Worm (Caenorhabditis elegans): ENCODE measurements around the gene grl-30.
"Not testable (repeated sequence)": the region's sequence is repeated elsewhere in the genome, so short reads cannot be mapped to it uniquely, and the experiment has no call there.

ce11 chrV:3570695-3571094 is 14.6 kb downstream of the grl-30 start, which contains the start of gene F40C5.2:
- not testable (repeated sequence) for TF ChIP-seq pha-4 (GFP tag; IDR thresholded peaks at IDR 0.05); pha-4 (tag; optimal IDR thresholded peaks at IDR 0.05); R02D3.7 (tag; optimal IDR thresholded peaks at IDR 0.05)
